Worm (Caenorhabditis elegans): Measurements from ENCODE around the gene pafo-1.

Gene pafo-1

DNA sequence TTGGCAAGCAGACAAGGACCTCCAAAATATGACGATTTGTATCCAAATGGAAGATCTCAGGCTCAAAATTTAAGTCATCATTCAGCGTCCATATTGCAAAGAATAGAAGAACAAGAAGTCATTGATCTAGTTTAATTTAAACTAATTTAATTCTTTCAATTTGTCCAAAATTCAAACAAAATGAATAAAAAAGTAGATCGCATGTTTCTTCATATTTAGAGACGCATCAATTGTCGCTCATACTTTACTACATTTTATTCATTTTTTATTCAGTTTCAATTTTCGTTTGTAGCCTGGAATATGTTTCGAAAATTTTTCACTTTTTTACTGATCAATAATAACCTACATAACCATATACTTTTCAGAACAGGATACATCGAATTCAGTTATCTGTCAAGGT lies 29.0 kb upstream of the pafo-1 start, which contains the start of gene T11F9.21:
TSS of gene T11F9.21 (plus strand) at position 301 of the 400 bp plus-strand sequence.
- no peak for TF ChIP-seq eyg-1 (tag; optimal IDR thresholded peaks at IDR 0.05)
- no peak for TF ChIP-seq ref-2 (tag; optimal IDR thresholded peaks at IDR 0.05)
- TF ChIP-seq F13H6.1 (tag; optimal IDR thresholded peaks at IDR 0.05), result no peak
- no peak for TF ChIP-seq ceh-2 (tag; optimal IDR thresholded peaks at IDR 0.05)
- no peak for TF ChIP-seq elt-2 (tag; optimal IDR thresholded peaks at IDR 0.05)
- TF ChIP-seq fkh-6 (tag; optimal IDR thresholded peaks at IDR 0.05), result no peak
- TF ChIP-seq hlh-8 (tag; optimal IDR thresholded peaks at IDR 0.05), result no peak
- no peak for TF ChIP-seq T23F11.4 (GFP tag; optimal IDR thresholded peaks at IDR 0.05)
- TF ChIP-seq lim-6 (tag; optimal IDR thresholded peaks at IDR 0.05), result no peak

DNA sequence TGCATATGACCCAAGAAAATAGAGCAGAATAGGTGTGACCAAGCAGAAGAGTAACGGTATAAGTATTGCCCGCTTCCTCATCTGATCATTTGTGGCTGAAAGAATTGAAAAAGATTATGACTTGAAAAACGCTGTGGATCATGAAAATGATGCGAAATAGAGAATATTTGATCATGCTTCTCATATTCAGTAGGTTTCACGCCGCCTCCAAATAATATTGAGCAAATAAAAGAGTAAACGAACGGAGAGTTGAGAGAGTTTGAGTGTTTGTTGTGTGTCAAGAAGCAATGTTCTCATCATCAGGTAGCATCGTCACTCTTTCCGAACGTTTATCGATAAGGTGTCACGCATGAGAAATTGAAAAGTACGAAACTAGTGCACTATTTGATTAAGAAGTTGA lies 25.2 kb upstream of the pafo-1 start, which contains the start of gene htrl-1:
TSS of gene htrl-1 (minus strand) at position 101 of the 400 bp plus-strand sequence.
- TF ChIP-seq ahr-1 (tag; optimal IDR thresholded peaks at IDR 0.05), result no peak
- TF ChIP-seq ceh-6 (GFP tag; optimal IDR thresholded peaks at IDR 0.05), result no peak
- TF ChIP-seq sox-2 (GFP tag; IDR thresholded peaks at IDR 0.05), result no peak
- TF ChIP-seq hlh-30 (tag; optimal IDR thresholded peaks at IDR 0.05; ENCODE audit: insufficient read depth), result no peak
- no peak for TF ChIP-seq ceh-45 (GFP tag; IDR thresholded peaks at IDR 0.05)
- no peak for TF ChIP-seq pha-4 (tag; optimal IDR thresholded peaks at IDR 0.05)
- no peak for TF ChIP-seq madf-2 (tag; optimal IDR thresholded peaks at IDR 0.05)
- TF ChIP-seq elt-4 (tag; optimal IDR thresholded peaks at IDR 0.05), result no peak
- TF ChIP-seq mec-3 (tag; optimal IDR thresholded peaks at IDR 0.05; ENCODE audit: borderline replicate concordance), result no peak
- no peak for TF ChIP-seq C08G9.2 (tag; optimal IDR thresholded peaks at IDR 0.05)
- TF ChIP-seq zip-5 (tag; optimal IDR thresholded peaks at IDR 0.05), result no peak
- TF ChIP-seq pqm-1 (tag; optimal IDR thresholded peaks at IDR 0.05), result no peak
- TF ChIP-seq odd-2 (tag; optimal IDR thresholded peaks at IDR 0.05), result no peak

DNA sequence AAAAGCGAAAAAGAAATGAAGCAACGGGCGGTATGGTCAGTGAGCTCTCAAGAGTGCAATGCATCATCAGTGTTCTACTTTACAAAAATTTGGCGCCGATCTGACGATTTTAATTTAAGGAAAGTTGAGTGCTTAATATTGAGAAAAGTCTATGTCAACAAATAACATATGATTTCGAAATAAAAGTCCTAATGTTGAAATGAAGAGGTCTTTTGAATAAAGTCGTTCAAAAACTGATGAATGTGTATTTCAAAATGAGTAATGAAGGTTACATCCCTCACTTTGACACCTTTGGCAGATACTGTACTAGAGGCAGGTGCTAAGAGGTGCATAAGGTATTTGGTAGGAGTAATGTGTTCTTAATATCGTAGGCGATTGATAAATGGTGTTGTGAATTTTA lies 24.0 kb upstream of the pafo-1 start:
- no peak for TF ChIP-seq npax-4 (tag; optimal IDR thresholded peaks at IDR 0.05)

ce11 chrV:11499786-11500185 lies 21.7 kb upstream of the pafo-1 start:
- TF ChIP-seq F13H6.1 (tag; optimal IDR thresholded peaks at IDR 0.05), result no peak
- TF ChIP-seq tbx-2 (tag; optimal IDR thresholded peaks at IDR 0.05), result no peak
- TF ChIP-seq C08G9.2 (tag; optimal IDR thresholded peaks at IDR 0.05), result no peak
- TF ChIP-seq lim-6 (tag; optimal IDR thresholded peaks at IDR 0.05), result no peak
- no peak for TF ChIP-seq dve-1 (tag; optimal IDR thresholded peaks at IDR 0.05)
- no peak for TF ChIP-seq elt-4 (tag; optimal IDR thresholded peaks at IDR 0.05)
- no peak for TF ChIP-seq ceh-14 (tag; optimal IDR thresholded peaks at IDR 0.05)
- no peak for TF ChIP-seq sox-4 (tag; optimal IDR thresholded peaks at IDR 0.05)
- TF ChIP-seq hlh-8 (tag; optimal IDR thresholded peaks at IDR 0.05), result no peak
- TF ChIP-seq nfya-1 (tag; optimal IDR thresholded peaks at IDR 0.05), result no peak
- TF ChIP-seq unc-42 (tag; optimal IDR thresholded peaks at IDR 0.05), result no peak
- no peak for TF ChIP-seq che-1 (tag; optimal IDR thresholded peaks at IDR 0.05)
- no peak for TF ChIP-seq fkh-10 (GFP tag; optimal IDR thresholded peaks at IDR 0.05)
- no peak for TF ChIP-seq ceh-9 (tag; optimal IDR thresholded peaks at IDR 0.05)
- no peak for TF ChIP-seq hlh-6 (tag; optimal IDR thresholded peaks at IDR 0.05)

DNA sequence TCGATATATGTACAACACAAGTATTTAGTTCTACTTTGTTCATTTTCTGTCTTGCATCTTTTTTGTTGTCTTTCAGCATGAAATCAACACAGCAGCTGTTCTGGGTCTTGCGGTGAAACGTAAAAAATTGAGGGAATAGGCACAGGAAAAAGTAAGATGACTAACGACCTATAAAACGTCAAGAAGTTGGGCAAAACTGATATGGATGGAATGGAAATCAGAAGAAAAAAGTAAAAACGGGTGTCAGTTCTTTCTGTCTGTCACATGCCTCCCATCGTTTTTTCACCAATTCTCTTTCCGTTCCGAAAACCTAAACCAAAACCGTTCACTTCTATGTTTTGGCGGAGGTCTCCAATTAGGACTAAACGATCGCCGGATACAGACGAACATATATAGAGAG lies 20.5 kb upstream of the pafo-1 start:
- TF ChIP-seq pros-1 (tag; optimal IDR thresholded peaks at IDR 0.05) (no peak), unc-55 (GFP tag; optimal IDR thresholded peaks at IDR 0.05) (no peak), Y22D7AL.16 (tag; optimal IDR thresholded peaks at IDR 0.05) (no peak), nfya-1 (tag; optimal IDR thresholded peaks at IDR 0.05) (no peak), lim-6 (tag; optimal IDR thresholded peaks at IDR 0.05) (no peak), sdc-2 (tag; optimal IDR thresholded peaks at IDR 0.05) (no peak), sox-4 (tag; optimal IDR thresholded peaks at IDR 0.05) (no peak), nhr-11 (tag; optimal IDR thresholded peaks at IDR 0.05) (no peak), mec-3 (tag; optimal IDR thresholded peaks at IDR 0.05; ENCODE audit: borderline replicate concordance) (no peak), pax-1 (tag; optimal IDR thresholded peaks at IDR 0.05) (no peak), zip-5 (tag; optimal IDR thresholded peaks at IDR 0.05) (no peak), F13H6.1 (tag; optimal IDR thresholded peaks at IDR 0.05) (no peak), hlh-30 (tag; optimal IDR thresholded peaks at IDR 0.05; ENCODE audit: insufficient read depth) (no peak), C38D4.7 (GFP tag; optimal IDR thresholded peaks at IDR 0.05) (no peak), hlh-15 (tag; optimal IDR thresholded peaks at IDR 0.05) (no peak), sox-2 (GFP tag; IDR thresholded peaks at IDR 0.05) (no peak), ets-4 (tag; optimal IDR thresholded peaks at IDR 0.05) (no peak)

Measured in whole organism, late embryonic.